Fruit fly (Drosophila melanogaster) S2 (cell line): ENCODE measurements around the gene VhaM9.7-a.
A peak's percentile ranks its signal among the peaks of the same experiment; 100 is the strongest.

ENCODE experiments used
- CG8478 ChIP-seq: fragments of >200 bp; optimal IDR thresholded peaks from 2 replicates; lab custom pipeline; 2018
- CTCF ChIP-seq, 2 experiments: fragments of >200 bp; optimal IDR thresholded peaks; 2 replicates each; lab custom pipeline; 2018

VhaM9.7-a gene

DNA sequence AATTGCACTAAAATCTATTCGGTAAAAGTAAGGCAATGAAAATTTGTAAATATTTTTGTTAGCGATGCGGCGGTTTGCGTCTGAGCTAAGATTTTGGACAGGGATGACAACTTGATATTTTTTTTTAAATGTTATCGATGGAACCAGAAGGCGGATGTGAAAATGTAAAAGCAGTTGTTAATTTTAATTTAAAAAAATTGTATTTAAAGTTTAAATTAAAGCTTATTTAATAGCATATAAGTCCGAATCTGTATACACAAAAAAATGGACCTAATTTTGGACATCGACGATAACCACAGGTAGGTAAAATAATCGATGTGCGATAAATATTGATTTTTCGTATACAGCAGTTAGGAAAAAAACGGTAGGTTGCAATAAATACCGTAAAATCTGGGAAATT lies at the start of gene VhaM9.7-a, which contains the start of gene CG11586:
TSS of gene VhaM9.7-a (plus strand) at position 322 of the 400 bp plus-strand sequence.
TSS of gene CG11586 (minus strand) at position 87 of the 400 bp plus-strand sequence.
- TF ChIP-seq CTCF (optimal IDR thresholded peaks at IDR 0.05; lab: Kevin White, UChicago) (no peak), CG8478 (lab: Kevin White, UChicago) (no peak)

DNA sequence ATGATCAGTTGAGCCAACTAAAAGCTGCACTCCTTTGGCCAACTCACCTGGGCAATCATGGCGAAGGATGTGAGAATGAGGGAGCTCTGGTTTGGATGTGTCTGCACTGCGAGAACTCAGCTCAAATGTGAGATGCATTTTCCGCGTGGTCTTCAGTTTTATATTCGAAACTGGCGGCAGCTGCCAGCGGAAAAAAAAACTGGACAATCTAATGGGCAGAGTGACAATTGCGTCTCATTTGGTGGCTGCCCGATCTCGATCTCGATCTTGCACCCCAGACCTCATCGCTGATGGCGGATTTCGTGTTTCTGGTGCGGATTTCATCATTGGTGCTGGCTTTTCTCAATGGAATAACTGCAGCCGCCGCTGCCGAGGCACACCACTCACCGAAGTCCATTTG lies 49.7 kb upstream of the VhaM9.7-a start, which contains the start of gene Cpr64Ac:
TSS of gene Cpr64Ac (minus strand) at position 101 of the 400 bp plus-strand sequence.
- TF ChIP-seq CG8478 (lab: Kevin White, UChicago) (no peak), CTCF (optimal IDR thresholded peaks at IDR 0.05; lab: Kevin White, UChicago) (no peak)

DNA sequence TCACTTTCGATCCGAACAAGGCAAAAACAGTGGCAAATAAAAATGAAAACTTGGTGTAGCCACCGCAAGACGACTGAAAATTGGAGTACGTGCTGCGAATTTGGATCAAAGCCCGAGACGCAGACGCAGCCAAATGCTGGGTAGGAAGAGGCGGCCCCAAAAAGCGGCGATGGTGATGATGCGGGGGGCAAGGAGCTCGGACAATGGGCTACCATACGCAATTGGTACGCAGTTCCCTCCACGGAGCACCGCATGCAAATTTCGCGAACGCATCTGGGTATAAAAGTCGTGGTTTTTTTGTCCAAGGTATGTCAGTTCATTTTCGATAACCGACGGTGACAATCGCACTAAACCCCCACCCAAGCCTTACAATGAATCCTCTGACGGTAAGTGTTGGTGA lies 47.4 kb upstream of the VhaM9.7-a start, which contains the start of gene Cpr64Ad:
TSS of gene Cpr64Ad (plus strand) at position 301 of the 400 bp plus-strand sequence.
- no peak for TF ChIP-seq CTCF (optimal IDR thresholded peaks at IDR 0.05; lab: Kevin White, UChicago)
- TF ChIP-seq CG8478 (lab: Kevin White, UChicago), result no peak

DNA sequence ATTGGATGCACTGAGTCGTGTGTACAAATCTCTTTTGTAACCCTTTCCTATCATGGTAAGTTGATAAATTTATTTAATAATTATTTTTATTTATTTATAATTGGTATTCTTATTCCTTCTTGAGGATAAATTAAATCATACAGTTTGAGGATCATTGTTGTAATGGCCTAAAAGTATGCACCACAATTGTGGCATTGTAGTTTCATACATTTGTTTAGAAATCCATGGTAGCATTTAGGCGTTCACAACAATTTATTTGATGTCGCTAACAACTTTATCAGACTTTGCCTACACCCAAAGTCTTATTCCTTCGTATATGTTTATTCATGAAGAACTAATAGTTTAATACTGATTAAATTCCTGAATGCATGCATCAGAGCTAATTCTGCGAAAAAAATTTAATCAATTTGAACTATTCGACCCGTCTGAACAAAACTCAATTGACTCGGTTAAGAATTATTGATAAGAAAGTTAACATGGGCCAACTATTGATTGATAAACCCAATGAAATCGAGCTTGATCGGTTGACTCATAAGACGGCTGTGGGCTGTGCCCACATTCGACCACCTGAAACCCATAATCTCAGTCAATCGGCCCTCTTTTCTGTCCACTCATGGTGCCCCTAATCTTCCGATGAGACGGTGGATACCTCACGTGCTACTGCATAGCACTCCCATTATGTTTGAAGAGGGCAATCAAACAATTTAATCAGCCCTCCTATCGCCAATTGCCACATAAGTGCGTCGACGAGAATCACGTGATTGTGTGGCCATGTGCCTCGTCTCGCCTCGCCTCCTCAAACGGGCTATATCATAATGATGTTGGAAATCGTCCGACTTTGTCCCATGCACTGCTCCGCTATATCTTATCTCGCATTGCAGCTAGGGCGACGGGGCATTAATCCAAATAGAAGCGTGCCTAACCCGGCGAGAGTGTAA lies 42.9 kb upstream of the VhaM9.7-a start:
- TF ChIP-seq CG8478 (lab: Kevin White, UChicago) (no peak), CTCF (optimal IDR thresholded peaks at IDR 0.05; lab: Kevin White, UChicago) (peak in 1 of 2 experiments; percentile 10)

DNA sequence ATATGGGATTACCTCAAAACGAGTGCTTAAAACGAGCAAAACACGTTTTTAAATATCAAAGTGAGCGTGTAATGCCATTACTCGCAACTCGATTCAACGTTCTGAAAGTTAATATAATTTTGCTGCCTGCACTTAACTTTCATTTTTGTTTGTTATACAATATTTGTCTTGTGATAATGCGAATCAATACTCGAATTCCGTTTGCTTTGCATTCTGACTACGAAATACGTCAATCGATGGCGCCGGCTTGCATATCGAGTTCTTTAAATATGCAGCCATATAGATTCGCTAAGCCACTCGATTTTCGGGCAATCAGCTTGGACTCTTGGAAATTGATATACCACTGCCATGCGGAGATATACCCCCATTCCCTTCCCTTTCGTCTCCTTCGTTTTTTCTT lies 41.8 kb upstream of the VhaM9.7-a start:
- TF ChIP-seq CTCF (optimal IDR thresholded peaks at IDR 0.05; lab: Kevin White, UChicago), result no peak
- no peak for TF ChIP-seq CG8478 (lab: Kevin White, UChicago)

DNA sequence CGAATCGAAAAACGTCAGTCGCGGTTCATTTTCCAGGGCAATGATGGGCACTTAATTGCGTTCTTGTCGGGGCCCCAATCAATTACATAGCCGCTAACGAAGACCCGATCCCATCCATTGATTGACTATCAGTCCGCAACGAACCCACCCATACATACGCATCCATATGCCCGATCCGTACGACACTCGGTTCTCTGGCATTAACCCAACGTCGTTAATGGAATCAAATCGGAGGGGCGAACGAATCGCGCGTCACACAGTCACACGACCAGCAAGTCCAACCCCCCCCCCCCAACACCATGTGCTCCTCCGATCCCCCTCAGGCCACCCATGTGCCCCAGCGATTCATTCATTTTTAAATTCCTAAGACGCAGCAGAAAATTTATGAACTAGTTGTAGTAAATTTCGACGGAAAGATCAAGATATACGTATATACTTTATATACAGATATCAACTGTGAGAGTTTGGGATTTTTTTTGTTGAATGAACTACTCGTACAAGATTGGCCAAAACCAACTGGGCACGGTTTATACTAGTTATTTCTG lies 41.2 kb upstream of the VhaM9.7-a start:
- TF ChIP-seq CG8478 (lab: Kevin White, UChicago) (no peak), CTCF (optimal IDR thresholded peaks at IDR 0.05; lab: Kevin White, UChicago) (no peak)

DNA sequence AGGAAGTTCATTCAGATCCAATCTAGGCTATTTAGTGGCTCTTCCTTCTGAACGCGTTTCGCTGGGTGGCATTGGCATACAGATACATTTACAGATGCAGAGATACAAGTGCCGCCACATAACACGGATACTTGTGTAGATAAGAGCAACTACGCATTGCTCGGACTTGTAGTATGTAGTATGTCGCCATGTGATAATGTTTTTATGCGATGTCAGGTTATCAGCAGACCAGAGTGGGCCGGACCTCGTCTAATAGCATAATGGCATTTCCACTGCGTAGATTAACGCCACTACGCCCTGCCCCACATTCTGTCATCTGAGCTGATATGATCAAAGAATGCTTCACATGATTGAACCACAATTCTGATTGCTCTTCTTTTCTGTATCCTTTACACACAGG lies 40.7 kb upstream of the VhaM9.7-a start:
- TF ChIP-seq CG8478 (lab: Kevin White, UChicago) (no peak), CTCF (optimal IDR thresholded peaks at IDR 0.05; lab: Kevin White, UChicago) (no peak)

DNA sequence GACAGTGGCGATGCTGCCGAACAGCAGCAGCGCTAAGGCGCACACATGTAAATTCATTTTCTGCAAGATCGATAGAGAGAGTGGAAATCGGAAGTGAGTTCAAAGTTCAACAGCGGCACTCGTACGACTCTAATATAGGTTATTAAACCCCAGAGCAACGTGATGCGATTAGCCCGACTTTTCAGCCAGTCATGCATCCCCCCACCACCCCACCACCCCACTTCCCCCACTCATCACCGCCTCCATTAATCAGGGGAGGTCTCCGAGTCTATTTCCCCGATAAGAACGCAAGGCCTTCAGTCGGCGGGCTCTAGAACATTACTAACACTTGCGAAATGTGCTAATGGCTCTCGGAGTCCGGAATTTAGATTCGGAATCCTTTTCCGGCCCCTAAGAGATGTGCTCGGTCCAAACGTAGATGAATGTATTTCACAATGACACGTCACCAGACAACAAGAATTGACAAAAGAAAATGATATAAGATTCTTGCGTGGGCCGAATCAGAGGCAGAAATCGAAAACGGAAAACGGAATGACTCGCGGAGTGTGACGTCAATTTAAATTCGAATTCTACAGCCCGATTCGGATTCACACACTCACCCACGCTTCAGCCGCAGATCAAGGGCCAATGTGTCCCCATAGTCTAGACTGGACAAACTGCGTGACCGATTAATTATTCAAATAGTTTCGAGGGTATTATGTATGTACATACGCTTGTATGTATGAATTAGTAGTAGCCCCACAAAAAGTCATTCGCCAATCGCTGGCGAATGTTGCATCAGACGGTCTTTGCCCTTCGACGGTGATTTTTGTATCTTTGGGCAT lies 36.6 kb upstream of the VhaM9.7-a start:
- TF ChIP-seq CG8478 (lab: Kevin White, UChicago) (no peak), CTCF (optimal IDR thresholded peaks at IDR 0.05; lab: Kevin White, UChicago) (no peak)

DNA sequence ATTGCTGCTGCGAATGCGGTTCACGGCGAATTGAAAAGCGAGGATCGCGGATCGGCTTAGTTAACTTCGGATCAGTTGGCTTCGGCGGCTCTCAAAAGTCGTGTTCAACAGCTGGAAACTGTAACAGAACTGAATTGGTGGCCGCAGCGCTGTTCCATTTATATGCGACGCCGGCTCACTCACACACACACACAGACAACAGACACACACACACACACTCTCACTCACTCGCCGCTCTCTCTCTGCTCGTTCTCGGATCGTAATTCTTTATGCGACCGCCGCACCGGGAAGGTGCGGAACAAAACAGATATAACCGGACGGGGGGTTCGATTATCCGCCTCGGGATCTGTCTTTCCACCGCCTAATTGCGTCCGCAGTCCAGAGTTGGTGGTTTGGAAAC lies 35.3 kb upstream of the VhaM9.7-a start, which contains the start of gene CG46460:
TSS of gene CG46460 (minus strand) at position 139 of the 400 bp plus-strand sequence.
- TF ChIP-seq CTCF (optimal IDR thresholded peaks at IDR 0.05; lab: Kevin White, UChicago) (no peak), CG8478 (lab: Kevin White, UChicago) (no peak)

DNA sequence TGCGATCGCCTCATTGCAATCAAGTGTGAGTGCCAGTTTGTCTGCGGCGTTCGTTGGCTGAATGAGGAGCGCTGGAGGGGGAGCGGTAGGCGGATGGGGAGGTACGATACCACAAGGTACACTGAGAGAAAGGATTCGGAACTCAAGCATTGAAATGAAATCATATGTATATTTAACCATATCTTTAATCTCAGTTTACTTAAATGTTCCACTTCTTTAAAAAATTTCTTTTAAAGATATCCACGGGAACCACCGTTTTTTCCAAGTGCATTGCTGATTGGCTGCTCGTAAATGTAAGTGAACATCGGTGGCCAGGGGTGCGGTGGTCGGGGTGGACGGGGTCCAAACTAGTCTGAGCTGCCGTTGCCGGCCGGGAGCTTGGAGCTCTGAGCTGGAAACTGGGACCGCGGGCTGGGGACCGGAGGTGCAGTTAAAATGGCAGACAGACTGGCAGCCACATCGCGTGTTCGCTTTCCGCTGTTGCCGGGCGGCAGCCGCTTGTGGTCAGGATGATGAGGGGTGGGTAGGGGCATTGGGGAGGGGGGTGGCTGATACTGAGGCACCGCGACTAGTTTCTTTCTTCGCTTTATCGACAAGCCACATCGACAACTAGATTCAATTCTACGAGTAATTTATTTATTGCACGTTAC lies 34.2 kb upstream of the VhaM9.7-a start:
- TF ChIP-seq CG8478 (lab: Kevin White, UChicago) (no peak), CTCF (optimal IDR thresholded peaks at IDR 0.05; lab: Kevin White, UChicago) (no peak)

DNA sequence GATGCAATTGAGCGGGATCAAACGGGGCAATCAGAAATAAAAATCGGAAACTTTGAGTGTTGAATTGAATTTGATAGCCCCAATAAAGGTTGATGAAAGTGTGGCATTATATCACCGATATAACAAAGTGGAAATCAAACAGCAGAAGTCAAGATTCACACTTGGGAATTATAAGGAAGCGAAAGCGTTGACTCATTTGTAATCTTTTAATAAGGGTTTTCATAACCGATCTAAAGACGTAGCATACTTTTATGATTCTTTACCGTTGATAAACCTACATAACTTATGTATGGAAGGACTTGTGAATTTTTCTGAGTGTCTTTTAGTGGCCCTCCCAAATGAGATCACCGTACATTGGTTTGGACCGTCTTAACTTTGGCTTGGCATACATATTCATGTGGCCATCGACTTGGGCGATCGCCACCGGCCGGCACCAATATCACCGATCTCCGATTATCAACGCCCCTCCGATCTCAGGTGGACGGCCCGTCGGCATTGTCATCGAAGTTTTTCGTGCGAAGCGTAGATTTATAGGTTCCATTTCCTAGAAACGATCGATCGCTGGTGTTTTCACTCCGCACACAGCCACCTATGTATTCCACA lies 33.0 kb upstream of the VhaM9.7-a start:
- TF ChIP-seq CG8478 (lab: Kevin White, UChicago) (no peak), CTCF (optimal IDR thresholded peaks at IDR 0.05; lab: Kevin White, UChicago) (no peak)

DNA sequence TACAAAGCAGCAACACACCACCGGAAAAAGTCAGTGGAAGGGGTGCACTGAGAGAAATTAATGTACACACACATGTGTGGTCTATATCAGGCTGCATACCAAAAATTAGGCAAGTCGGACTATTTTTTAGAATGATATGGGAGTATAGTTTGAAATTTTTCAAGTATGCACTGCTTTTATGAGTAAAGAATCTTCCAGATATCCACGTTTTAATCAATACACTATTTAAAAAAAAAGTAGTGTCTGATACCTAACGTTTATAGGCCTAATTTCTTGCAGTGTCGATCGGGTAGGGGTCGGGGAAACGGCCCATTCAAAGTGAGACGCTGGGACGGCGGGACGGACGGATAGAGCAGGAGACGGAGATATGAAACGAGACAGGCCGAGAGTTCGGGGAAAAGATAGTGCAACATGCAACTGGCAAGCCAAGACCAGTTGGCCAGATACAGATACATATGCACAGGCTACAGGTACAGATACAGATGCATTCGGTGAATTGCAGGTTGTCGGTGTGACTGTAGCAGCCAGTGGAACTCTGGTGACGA lies 32.1 kb upstream of the VhaM9.7-a start:
- no peak for TF ChIP-seq CG8478 (lab: Kevin White, UChicago)

DNA sequence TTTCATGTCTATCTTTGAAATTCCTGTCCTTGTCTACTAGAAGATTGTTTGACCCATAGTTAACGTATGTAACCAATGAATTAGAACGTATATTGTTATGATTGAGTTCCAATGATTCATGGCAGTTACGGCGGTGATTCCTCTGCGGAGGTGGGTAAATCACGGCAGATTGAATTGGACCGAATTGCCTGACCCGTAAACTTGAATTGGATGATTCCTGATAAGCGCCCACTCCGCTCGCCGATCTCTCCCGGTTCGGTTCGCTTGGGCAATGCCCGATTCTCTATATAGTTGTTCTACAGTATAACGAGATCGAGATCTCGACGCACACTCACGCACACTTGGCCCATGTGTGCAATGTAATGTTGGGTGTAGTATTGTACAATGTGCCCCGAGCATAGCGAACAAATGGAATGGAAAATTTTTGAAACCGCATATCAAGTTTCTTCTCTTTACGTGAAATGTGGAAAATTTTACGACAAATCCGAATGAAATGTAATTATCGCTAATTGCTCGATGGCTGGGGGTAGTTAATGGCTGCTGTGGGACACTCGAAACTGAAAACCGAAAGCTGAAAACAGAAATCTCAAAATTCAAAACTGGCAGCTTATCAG lies 31.0 kb upstream of the VhaM9.7-a start:
- no peak for TF ChIP-seq CTCF (optimal IDR thresholded peaks at IDR 0.05; lab: Kevin White, UChicago)
- TF ChIP-seq CG8478 (lab: Kevin White, UChicago), result no peak
